Worm (Caenorhabditis elegans): ENCODE results near the gene pycr-1.

ce11 chrX:12154055-12154898 is 7.6 kb downstream of the pycr-1 start, which contains the start of gene mfsd-11:
- TF ChIP-seq hlh-30 (tag; optimal IDR thresholded peaks at IDR 0.05; ENCODE audit: insufficient read depth) (no peak), npax-4 (tag; optimal IDR thresholded peaks at IDR 0.05) (no peak), sox-2 (GFP tag; IDR thresholded peaks at IDR 0.05) (no peak), gmeb-2 (tag; optimal IDR thresholded peaks at IDR 0.05) (no peak), nfya-1 (tag; optimal IDR thresholded peaks at IDR 0.05) (no peak), ama-1 (optimal IDR thresholded peaks at IDR 0.05) (no peak), eyg-1 (tag; optimal IDR thresholded peaks at IDR 0.05) (no peak)

All from whole organism, late embryonic.